Fruit fly (Drosophila melanogaster): ENCODE data around the gene Top1.

dm6 chrX:15298298-15299069 is 20.8 kb upstream of the Top1 start:
- TF ChIP-seq foxo (GFP tag; optimal IDR thresholded peaks at IDR 0.05) (peak in 1 of 2 experiments; percentile 92), usp (GFP tag; optimal IDR thresholded peaks at IDR 0.05) (no peak)

All from whole organism, wandering third instar larva.